Fruit fly (Drosophila melanogaster): ENCODE results near the gene CG34447.

CG34447 gene

DNA sequence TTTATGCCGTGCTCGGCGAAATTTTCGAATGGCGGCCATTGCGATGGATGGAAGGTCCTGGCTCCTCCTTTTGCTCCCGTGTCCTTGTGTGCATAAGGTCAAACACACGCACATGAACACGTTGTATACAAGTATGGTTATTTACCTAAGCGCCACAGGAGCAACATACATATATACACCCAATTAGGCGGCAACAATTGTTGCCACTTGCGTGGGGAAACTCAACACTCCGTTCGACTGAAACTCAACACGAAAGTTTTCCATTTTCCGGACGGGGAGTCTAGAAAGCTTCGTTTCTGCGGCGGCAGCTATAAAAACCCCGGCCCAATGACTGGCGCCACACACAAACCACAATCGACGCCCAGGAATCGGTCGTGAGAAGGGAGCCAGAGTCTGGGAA is 28.5 kb downstream of the CG34447 start, which contains the start of gene CG46448:
TSS of gene CG46448 (plus strand) at position 340 of the 400 bp plus-strand sequence.
- TF ChIP-seq Myc (optimal IDR thresholded peaks at IDR 0.05): no peak
- no peak for TF ChIP-seq Sin3A (optimal IDR thresholded peaks at IDR 0.05)
- no peak for TF ChIP-seq h (optimal IDR thresholded peaks at IDR 0.05)
- no peak for TF ChIP-seq ttk (optimal IDR thresholded peaks at IDR 0.05)
- TF ChIP-seq insv (optimal IDR thresholded peaks at IDR 0.05): no peak
- TF ChIP-seq psq (optimal IDR thresholded peaks at IDR 0.05): no peak

DNA sequence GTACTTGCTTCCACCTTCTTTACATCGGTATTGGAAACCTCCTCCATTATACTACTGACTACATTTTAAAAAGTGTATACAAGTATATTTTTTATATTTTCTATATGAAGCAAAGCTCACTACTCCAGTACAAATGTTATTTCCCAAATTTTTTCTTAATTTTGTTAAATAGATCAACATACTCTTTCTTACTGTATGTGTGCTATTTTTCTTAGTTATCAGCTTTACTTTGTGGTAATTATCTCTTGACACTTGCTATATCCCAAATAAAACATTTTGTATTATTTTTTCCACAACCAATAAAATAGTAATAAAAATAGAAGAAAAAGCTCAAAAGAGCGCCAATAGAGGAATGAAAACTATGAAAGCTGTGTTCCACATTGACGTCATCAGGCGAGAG is 29.2 kb downstream of the CG34447 start, which contains the start of gene CG43750:
TSS of gene CG43750 (minus strand) at position 101 of the 400 bp plus-strand sequence.
- TF ChIP-seq h (optimal IDR thresholded peaks at IDR 0.05) (no peak), psq (optimal IDR thresholded peaks at IDR 0.05) (no peak), Myc (optimal IDR thresholded peaks at IDR 0.05) (no peak), insv (optimal IDR thresholded peaks at IDR 0.05) (no peak), Sin3A (optimal IDR thresholded peaks at IDR 0.05) (no peak), ttk (optimal IDR thresholded peaks at IDR 0.05) (no peak)

DNA sequence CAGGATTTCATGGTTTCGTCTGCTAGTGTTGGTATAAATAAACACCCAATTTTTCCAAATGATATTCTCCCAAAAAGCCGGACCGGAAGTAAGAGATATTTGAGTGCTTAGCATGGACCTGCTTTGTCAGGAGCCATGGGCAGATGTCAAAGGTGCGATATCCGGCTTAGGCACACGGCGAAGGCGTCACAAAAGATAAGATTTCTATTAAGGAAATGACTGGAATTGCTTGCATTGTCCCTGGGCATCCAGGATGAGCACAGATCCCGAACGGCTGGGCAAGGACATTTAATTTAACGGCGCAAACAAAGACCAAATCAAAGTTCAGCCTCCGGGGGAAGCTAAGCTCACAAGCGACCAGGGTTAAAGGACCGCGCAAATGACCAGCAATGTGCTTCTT is 34.1 kb downstream of the CG34447 start, which contains the start of gene CG3557:
TSS of gene CG3557 (minus strand) at position 101 of the 400 bp plus-strand sequence.
- TF ChIP-seq insv (optimal IDR thresholded peaks at IDR 0.05) (no peak), psq (optimal IDR thresholded peaks at IDR 0.05) (no peak), Sin3A (optimal IDR thresholded peaks at IDR 0.05) (no peak), Myc (optimal IDR thresholded peaks at IDR 0.05) (no peak), h (optimal IDR thresholded peaks at IDR 0.05) (no peak), ttk (optimal IDR thresholded peaks at IDR 0.05) (no peak)

DNA sequence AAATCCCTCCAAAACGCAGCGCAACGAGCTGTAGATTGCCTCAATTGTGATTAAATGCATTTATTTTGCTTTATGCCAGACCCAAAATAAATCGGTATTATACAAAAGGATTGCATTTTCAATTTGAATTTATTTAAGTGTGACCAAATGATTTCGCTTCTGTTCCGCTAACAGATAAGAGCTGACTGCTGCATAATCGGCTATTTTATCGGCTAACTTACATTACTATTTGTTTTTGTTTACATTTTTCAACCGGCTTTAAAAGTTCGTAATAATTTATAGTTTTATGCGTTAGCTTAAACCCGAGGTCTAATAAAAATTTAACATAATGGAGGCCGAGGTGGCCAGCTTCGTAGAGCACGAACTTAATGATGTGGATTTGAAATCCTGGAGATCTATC is 36.8 kb downstream of the CG34447 start, which contains the start of gene PIG-Wa:
TSS of gene PIG-Wa (plus strand) at position 232 of the 400 bp plus-strand sequence.
- TF ChIP-seq insv (optimal IDR thresholded peaks at IDR 0.05) (no peak), ttk (optimal IDR thresholded peaks at IDR 0.05) (no peak), psq (optimal IDR thresholded peaks at IDR 0.05) (no peak), h (optimal IDR thresholded peaks at IDR 0.05) (no peak), Myc (optimal IDR thresholded peaks at IDR 0.05) (no peak)

DNA sequence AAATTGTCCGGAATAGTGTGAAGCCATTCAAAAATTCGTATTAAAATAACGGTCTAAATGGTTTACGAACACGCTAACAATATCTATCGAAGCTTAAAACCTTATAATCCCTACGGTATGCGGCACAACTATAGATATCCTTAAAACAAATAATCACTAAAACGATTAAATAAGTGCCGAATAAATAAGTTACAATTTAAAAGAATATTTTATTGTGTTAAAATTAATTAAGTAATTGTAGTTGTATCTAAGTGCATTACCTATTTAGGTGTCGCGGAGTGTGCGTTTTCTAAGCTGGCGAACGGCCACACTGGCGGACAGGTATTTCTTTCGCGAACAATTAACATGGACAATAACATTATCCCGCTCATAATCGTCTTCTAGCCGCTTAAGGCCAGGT is 39.0 kb downstream of the CG34447 start, which contains the start of gene Eogt:
TSS of gene Eogt (plus strand) at position 293 of the 400 bp plus-strand sequence.
- TF ChIP-seq h (optimal IDR thresholded peaks at IDR 0.05) (no peak), ttk (optimal IDR thresholded peaks at IDR 0.05) (no peak), insv (optimal IDR thresholded peaks at IDR 0.05) (no peak), psq (optimal IDR thresholded peaks at IDR 0.05) (no peak), Sin3A (optimal IDR thresholded peaks at IDR 0.05) (no peak), Myc (optimal IDR thresholded peaks at IDR 0.05) (no peak)

DNA sequence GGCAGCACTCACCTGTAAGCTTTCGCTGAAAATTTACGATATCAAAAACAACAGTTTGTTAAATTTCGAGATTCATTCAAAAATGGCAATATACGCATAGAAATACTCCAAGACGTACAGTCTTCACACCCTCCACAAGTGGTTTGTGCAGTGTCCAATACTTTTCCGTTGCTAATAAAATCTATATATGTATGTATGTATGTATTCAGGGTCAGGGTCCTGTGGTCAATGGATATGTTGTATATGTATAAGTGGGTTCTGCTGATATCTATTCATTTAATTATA is 43.5 kb downstream of the CG34447 start:
- TF ChIP-seq h (optimal IDR thresholded peaks at IDR 0.05): no peak
- no peak for TF ChIP-seq Myc (optimal IDR thresholded peaks at IDR 0.05)
- no peak for TF ChIP-seq Sin3A (optimal IDR thresholded peaks at IDR 0.05)
- no peak for TF ChIP-seq psq (optimal IDR thresholded peaks at IDR 0.05)
- TF ChIP-seq ttk (optimal IDR thresholded peaks at IDR 0.05): no peak
- no peak for TF ChIP-seq insv (optimal IDR thresholded peaks at IDR 0.05)

DNA sequence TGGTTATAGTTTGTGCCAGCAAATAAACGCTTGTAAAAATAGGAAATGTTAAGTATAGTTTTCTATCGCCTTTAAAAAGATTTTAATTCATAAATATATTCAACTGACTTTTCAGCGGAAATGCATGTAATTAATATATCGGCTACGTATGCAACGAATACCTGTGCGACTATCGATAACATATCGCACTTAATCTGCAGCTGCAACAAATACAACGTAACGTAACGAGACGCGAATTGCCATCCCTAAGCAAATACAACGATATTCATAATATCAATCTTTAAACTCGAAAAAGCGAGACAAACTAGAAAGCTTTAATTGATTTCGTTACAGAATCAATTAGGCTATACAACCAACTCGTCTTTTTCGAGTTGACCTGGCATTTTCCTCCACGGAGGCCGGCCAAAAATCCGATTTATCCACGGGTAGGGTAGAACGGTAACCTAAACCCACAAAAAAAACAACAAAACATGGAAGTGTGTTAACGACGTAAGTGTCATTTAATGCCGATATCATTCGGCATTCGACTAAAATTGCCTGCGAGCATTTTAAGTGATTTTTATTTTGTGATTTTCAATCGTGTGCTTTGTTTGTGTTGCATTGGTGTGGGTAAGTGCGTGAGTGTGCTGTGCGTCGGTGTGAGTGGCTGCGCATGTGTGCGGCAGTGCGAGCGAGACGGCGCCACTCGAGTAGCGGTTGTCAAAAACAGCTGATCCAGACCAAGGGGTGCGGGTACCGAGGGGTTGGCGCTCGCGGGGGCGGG is 44.0 kb downstream of the CG34447 start, which contains the start of gene Atxn7:
TSS of gene Atxn7 (plus strand) at position 187 of the 763 bp plus-strand sequence.
- TF ChIP-seq insv (optimal IDR thresholded peaks at IDR 0.05) (no peak), ttk (optimal IDR thresholded peaks at IDR 0.05) (no peak), Sin3A (optimal IDR thresholded peaks at IDR 0.05) (no peak), psq (optimal IDR thresholded peaks at IDR 0.05) (no peak), Myc (optimal IDR thresholded peaks at IDR 0.05) (no peak), h (optimal IDR thresholded peaks at IDR 0.05) (no peak)

DNA sequence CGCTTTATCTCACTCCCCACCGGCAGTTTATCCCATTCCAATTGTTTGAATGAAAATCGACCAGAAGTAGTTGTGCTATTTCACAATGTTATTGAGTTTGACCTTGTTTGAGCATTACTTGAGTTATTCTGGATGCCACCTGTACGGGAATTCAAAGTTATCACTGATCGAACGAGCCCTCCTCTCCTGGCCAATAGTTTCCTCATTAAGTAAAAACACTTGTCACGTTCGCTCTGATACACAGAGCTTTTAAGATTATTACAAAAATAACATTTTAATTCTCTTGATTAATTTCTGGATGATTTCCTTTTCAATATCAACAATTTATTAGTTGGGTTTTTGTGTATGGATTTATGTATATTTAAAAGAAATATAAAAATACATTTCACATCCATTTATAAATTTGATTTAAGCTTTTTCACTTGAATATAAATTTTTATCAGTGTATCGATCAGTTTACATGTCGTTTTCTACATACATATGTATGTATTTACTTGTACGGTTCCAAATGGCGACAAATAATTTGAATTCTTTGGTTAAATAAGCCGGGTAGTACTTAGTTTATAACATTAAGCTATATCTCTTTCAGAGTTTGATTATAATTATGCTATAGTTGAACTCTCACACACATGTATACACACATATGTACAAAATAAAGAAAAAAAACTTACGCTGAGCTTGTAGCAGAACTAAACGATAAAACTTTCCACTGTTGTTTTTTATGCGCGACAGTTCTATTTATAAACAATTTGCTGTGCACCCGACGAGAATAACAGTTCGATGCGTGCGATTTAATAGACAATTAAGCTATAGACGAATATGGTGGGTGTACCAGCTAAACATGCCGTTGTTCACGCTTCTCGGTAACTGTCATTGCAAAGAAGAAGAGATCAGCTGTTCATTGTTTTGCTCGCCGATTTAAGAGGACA is 45.7 kb downstream of the CG34447 start, which contains the start of the genes CG3609 and CG15390:
TSS of gene CG3609 (minus strand) at position 810 of the 929 bp plus-strand sequence.
TSS of gene CG15390 (plus strand) at position 896 of the 929 bp plus-strand sequence.
- no peak for TF ChIP-seq psq (optimal IDR thresholded peaks at IDR 0.05)
- no peak for TF ChIP-seq h (optimal IDR thresholded peaks at IDR 0.05)
- no peak for TF ChIP-seq ttk (optimal IDR thresholded peaks at IDR 0.05)
- no peak for TF ChIP-seq Myc (optimal IDR thresholded peaks at IDR 0.05)
- TF ChIP-seq Sin3A (optimal IDR thresholded peaks at IDR 0.05): no peak
- TF ChIP-seq insv (optimal IDR thresholded peaks at IDR 0.05): no peak

DNA sequence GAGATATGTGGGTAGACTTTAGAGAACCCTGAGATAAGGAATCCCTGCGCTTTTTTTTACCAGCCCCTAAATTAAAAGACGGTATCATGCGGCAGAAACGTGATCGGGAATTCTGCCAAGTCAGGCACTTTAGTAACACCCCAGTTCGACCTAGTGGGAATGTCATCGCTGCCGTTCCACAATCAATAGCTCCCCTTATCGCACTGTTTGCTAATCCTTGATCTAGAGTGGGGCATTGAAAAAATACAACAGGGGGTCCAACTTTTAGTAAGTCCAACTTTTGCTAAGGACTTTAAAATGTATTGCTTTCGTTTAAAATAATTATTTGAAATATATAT is 47.7 kb downstream of the CG34447 start:
- TF ChIP-seq Sin3A (optimal IDR thresholded peaks at IDR 0.05) (no peak), ttk (optimal IDR thresholded peaks at IDR 0.05) (no peak), h (optimal IDR thresholded peaks at IDR 0.05) (no peak), insv (optimal IDR thresholded peaks at IDR 0.05) (no peak), psq (optimal IDR thresholded peaks at IDR 0.05) (no peak), Myc (optimal IDR thresholded peaks at IDR 0.05) (no peak)

DNA sequence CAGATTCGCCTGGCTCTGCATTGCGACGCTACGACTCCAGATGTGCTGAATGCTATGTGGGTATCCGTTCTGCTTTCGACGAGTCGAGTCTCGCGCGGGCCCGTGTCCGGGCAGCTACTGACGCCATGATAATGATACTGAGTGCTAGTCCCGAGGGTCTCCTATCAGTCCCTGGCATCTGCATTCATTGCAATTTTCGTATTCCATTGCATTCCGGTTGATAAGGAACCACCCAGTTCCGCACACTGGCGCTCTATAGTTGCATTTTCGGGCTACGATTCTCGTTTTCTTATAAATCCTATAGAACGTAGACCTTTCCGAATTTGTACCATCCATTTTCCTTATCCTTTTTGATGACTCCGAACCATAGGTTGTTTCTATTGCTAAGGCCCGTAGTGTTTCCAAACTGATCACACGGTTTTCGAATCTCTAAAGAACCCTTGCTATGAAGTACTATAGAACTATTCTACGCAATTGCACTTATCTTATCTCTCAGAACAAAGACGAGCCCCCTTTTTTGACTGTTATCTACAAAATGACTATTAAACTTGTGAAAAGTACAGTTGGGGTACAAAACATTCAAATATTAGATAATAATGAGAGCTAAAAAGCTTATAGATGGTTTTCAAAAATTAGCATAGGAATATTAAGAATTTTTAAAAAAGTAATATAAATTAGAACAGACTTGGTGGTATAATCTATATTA is 48.3 kb downstream of the CG34447 start, which contains the start of gene CG3597:
TSS of gene CG3597 (minus strand) at position 119 of the 706 bp plus-strand sequence.
- TF ChIP-seq ttk (optimal IDR thresholded peaks at IDR 0.05): no peak

DNA sequence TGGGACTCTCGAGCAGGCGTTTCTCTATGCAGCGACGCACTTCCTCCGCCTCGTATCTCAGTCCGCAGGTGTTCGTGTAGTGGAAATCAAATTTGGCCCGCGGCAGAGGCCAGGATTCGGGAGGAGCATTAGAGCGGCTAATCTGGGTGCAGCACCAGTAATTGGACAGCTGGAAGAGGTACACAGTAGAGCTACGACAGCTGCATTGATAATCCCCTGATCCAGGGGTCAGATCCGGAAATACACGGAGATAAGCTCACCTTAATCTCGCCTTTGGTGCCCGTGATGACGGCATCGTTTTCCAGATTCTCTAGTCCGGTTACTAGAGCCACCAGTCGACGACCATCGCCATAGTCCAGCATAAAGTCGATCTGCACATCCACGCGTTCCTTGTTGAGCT is 49.5 kb downstream of the CG34447 start:
- TF ChIP-seq h (optimal IDR thresholded peaks at IDR 0.05): no peak

All from Kc167 (cell line).